Fruit fly (Drosophila melanogaster): ENCODE data around the gene smp-30.

The smp-30 gene

DNA sequence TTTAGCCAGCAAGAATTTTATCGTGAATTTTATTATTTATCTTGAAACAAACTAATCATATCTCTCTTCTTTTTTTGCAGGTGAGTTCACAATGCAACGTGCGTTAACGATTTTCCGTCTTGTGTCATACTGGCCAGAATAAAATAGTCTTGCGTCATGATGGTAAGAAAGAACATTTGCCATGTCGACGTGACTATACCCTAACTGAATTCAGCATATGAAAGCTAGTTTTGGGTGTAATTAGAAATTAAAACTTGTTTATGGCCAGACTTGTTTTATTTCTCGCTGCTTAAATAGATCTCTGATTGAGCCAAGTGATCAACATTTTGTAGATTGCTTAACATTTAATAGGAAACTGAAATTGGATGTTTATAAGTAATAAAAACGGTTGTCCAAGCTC is 13.1 kb upstream of the smp-30 start:
- no peak for TF ChIP-seq ap (GFP tag; IDR thresholded peaks at IDR 0.05)
- TF ChIP-seq sens (GFP tag): peak; percentile 36
- TF ChIP-seq Usf (GFP tag; optimal IDR thresholded peaks at IDR 0.05): no peak
- TF ChIP-seq CG42726 (GFP tag; IDR thresholded peaks at IDR 0.05; ENCODE audit: partially characterized antibody): no peak
- TF ChIP-seq tgo (GFP tag; IDR thresholded peaks at IDR 0.05): no peak
- TF ChIP-seq nau (GFP tag; optimal IDR thresholded peaks at IDR 0.05): no peak
- TF ChIP-seq Ets65A (GFP tag): peak; percentile 63

- TF ChIP-seq pan (optimal IDR thresholded peaks at IDR 0.05) (no peak), pan (GFP tag; optimal IDR thresholded peaks at IDR 0.05 in 1 of 2, IDR thresholded peaks at IDR 0.05 in 1 of 2) (peak in 1 of 2 experiments; percentile 32), nau (GFP tag; optimal IDR thresholded peaks at IDR 0.05) (peak; percentile 32), Pdp1 (GFP tag; optimal IDR thresholded peaks at IDR 0.05) (peak in 1 of 2 experiments; percentile 16), sug (tag; optimal IDR thresholded peaks at IDR 0.05) (no peak), sd (tag; optimal IDR thresholded peaks at IDR 0.05) (peak; percentile 83), Med (GFP tag) (peak; percentile 60), CG6254 (GFP tag; optimal IDR thresholded peaks at IDR 0.05) (no peak), ara (GFP tag; IDR thresholded peaks at IDR 0.05) (0 out of 2 replicates have a peak, but pooled peaks have one; percentile 11), E2f1 (GFP tag; IDR thresholded peaks at IDR 0.05) (no peak), CG16779 (GFP tag; IDR thresholded peaks at IDR 0.05) (no peak), NfI (GFP tag; optimal IDR thresholded peaks at IDR 0.05) (peak; percentile 16), wdn (GFP tag; IDR thresholded peaks at IDR 0.05) (no peak), kah (GFP tag; optimal IDR thresholded peaks at IDR 0.05) (no peak), CG12769 (tag; optimal IDR thresholded peaks at IDR 0.05) (peak; percentile 59), CG9215 (GFP tag; IDR thresholded peaks at IDR 0.05) (no peak)
Measured at dm6 chr3R:14763487-14763886, 12.4 kb upstream of the smp-30 start.

DNA sequence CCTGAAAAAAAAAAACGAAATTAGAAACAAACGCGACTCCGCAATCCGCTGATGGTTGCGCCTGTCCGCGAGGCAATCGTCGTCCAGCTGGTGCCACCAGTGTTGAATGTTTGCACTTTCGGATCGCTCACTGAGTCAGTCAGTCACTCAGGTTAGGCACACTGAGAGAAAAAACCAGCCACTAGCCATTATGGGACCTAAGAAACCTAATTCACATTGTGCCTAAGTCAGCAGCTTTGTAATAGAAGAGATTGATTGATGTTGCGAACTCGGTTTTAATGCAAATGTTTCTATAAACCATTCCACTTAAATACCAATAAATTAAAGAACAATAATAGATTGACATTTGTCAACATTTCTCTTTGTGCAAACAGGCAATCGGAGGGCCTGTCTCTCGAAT is 10.0 kb upstream of the smp-30 start:
- TF ChIP-seq sens (GFP tag): peak; percentile 26
- no peak for TF ChIP-seq CG18476 (GFP tag; optimal IDR thresholded peaks at IDR 0.05)
- no peak for TF ChIP-seq CG10543 (GFP tag; optimal IDR thresholded peaks at IDR 0.05)
- TF ChIP-seq Gsc (GFP tag; IDR thresholded peaks at IDR 0.05): no peak
- no peak for TF ChIP-seq pb (GFP tag; optimal IDR thresholded peaks at IDR 0.05)
- TF ChIP-seq Hr51 (GFP tag; optimal IDR thresholded peaks at IDR 0.05): peak in 1 of 2 experiments; percentile 18
- TF ChIP-seq HLH54F (GFP tag; optimal IDR thresholded peaks at IDR 0.05): no peak
- TF ChIP-seq CG11504 (tag; optimal IDR thresholded peaks at IDR 0.05): peak; percentile 3
- no peak for TF ChIP-seq slou (GFP tag; optimal IDR thresholded peaks at IDR 0.05)
- peak; percentile 37 for TF ChIP-seq Drgx (GFP tag; IDR thresholded peaks at IDR 0.05)
- TF ChIP-seq prd (optimal IDR thresholded peaks at IDR 0.05): no peak
- TF ChIP-seq prd (GFP tag; IDR thresholded peaks at IDR 0.05): no peak
- TF ChIP-seq Sox102F (GFP tag; optimal IDR thresholded peaks at IDR 0.05): peak; percentile 28
- TF ChIP-seq slp2 (GFP tag; optimal IDR thresholded peaks at IDR 0.05): no peak
- peak; percentile 4 for TF ChIP-seq gem (tag; optimal IDR thresholded peaks at IDR 0.05)
- TF ChIP-seq nmo (GFP tag; optimal IDR thresholded peaks at IDR 0.05): no peak
- TF ChIP-seq CG9932 (GFP tag; IDR thresholded peaks at IDR 0.05): no peak
- TF ChIP-seq crol (GFP tag; IDR thresholded peaks at IDR 0.05): no peak
- peak; percentile 10 for TF ChIP-seq CG1603 (tag; optimal IDR thresholded peaks at IDR 0.05)
- no peak for TF ChIP-seq Doc2 (GFP tag; IDR thresholded peaks at IDR 0.05)
- TF ChIP-seq Oli (tag; optimal IDR thresholded peaks at IDR 0.05): peak; percentile 9

All from whole organism, embryonic.